Worm (Caenorhabditis elegans) whole organism, young adult: ENCODE measurements around the gene fipr-13.

Experiments
- C06A6.2 ChIP-seq: fragments of 200-800 bp; sonication (Bioruptor generic); conservative IDR thresholded peaks from 2 replicates; pipeline ENCODE4 v1.3.6; 2022; ENCODE audit warnings: missing genetic modification characterization, missing compliant biosample characterization
- Y53G8AR.9 ChIP-seq: fragments of 200-800 bp; sonication (Bioruptor generic); conservative IDR thresholded peaks from 2 replicates; pipeline ENCODE4 v1.3.6; 2022; ENCODE audit warnings: missing genetic modification reagents, missing genetic modification characterization, missing compliant biosample characterization
- chd-7 ChIP-seq: sonication (generic microtip); optimal IDR thresholded peaks from 2 replicates; lab custom pipeline; 2016; ENCODE audit warnings: mild to moderate bottlenecking, missing genetic modification characterization, moderate library complexity, missing compliant biosample characterization
- let-526 ChIP-seq: fragments of 200-800 bp; sonication (Bioruptor generic); IDR thresholded peaks from 2 replicates; pipeline ENCODE4 v1.3.6; 2022; ENCODE audit warnings: missing genetic modification reagents, missing genetic modification characterization, missing compliant biosample characterization
- lsl-1 ChIP-seq: fragments of 200-800 bp; sonication (Bioruptor generic); optimal IDR thresholded peaks from 2 replicates; lab custom pipeline; 2018; ENCODE audit warnings: mild to moderate bottlenecking, missing genetic modification characterization, moderate library complexity, missing compliant biosample characterization
- nhr-80 ChIP-seq: sonication (generic microtip); optimal IDR thresholded peaks from 2 replicates; lab custom pipeline; 2016; ENCODE audit warnings: missing genetic modification characterization, missing compliant biosample characterization
- nhr-90 ChIP-seq: sonication (generic microtip); optimal IDR thresholded peaks from 2 replicates; lab custom pipeline; 2016; ENCODE audit warnings: missing genotype, mild to moderate bottlenecking, missing genetic modification characterization, missing compliant biosample characterization
- rcor-1 ChIP-seq: fragments of 200-800 bp; sonication (Bioruptor generic); IDR thresholded peaks from 2 replicates; pipeline ENCODE4 v1.3.6; 2022; ENCODE audit warnings: missing genetic modification reagents, missing genetic modification characterization, missing compliant biosample characterization
- tbx-9 ChIP-seq: sonication (generic microtip); optimal IDR thresholded peaks from 2 replicates; lab custom pipeline; 2016; ENCODE audit warnings: borderline replicate concordance, missing genetic modification characterization, inconsistent platforms, missing compliant biosample characterization

- TF ChIP-seq C06A6.2 (GFP tag; lab: Robert Waterston, UW) (no peak), tbx-9 (tag; lab: Kevin White, UChicago) (no peak), lsl-1 (GFP tag; lab: Kevin White, UChicago) (no peak), nhr-90 (tag; lab: Kevin White, UChicago) (no peak), chd-7 (tag; lab: Kevin White, UChicago) (no peak), let-526 (no peak), Y53G8AR.9 (GFP tag; lab: Robert Waterston, UW) (no peak), rcor-1 (GFP tag; lab: Robert Waterston, UW) (no peak), nhr-80 (tag; lab: Kevin White, UChicago) (peak; percentile 74)
Measured at ce11 chrV:10104785-10105310, 40.5 kb downstream of the fipr-13 start, which contains the start of gene ugt-17.
